Fruit fly (Drosophila melanogaster): ENCODE data around the gene CG33640.

The CG33640 gene

dm6 chr2L:13547738-13548726, 20.4 kb downstream of the CG33640 start:
- no peak for TF ChIP-seq Sin3A (optimal IDR thresholded peaks at IDR 0.05)
- no peak for TF ChIP-seq psq (optimal IDR thresholded peaks at IDR 0.05)
- no peak for TF ChIP-seq Myc (optimal IDR thresholded peaks at IDR 0.05)
- TF ChIP-seq h (optimal IDR thresholded peaks at IDR 0.05), result no peak
- TF ChIP-seq insv (optimal IDR thresholded peaks at IDR 0.05), result no peak
- TF ChIP-seq ttk (optimal IDR thresholded peaks at IDR 0.05), result no peak

- TF ChIP-seq Sin3A (optimal IDR thresholded peaks at IDR 0.05) (no peak), h (optimal IDR thresholded peaks at IDR 0.05) (no peak), psq (optimal IDR thresholded peaks at IDR 0.05) (no peak), Myc (optimal IDR thresholded peaks at IDR 0.05) (no peak), ttk (optimal IDR thresholded peaks at IDR 0.05) (no peak), insv (optimal IDR thresholded peaks at IDR 0.05) (no peak)
Observed at dm6 chr2L:13548786-13549780, 21.4 kb downstream of the CG33640 start, which contains the start of gene B4. TSS of gene B4 (minus strand) at chr2L:13549328.

dm6 chr2L:13549973-13550458, 22.4 kb downstream of the CG33640 start, which contains the start of gene kuz:
TSS of gene kuz (plus strand) at chr2L:13550139.
- TF ChIP-seq ttk (optimal IDR thresholded peaks at IDR 0.05), result no peak
- TF ChIP-seq Myc (optimal IDR thresholded peaks at IDR 0.05), result no peak
- no peak for TF ChIP-seq Sin3A (optimal IDR thresholded peaks at IDR 0.05)
- no peak for TF ChIP-seq psq (optimal IDR thresholded peaks at IDR 0.05)
- TF ChIP-seq insv (optimal IDR thresholded peaks at IDR 0.05), result no peak
- TF ChIP-seq h (optimal IDR thresholded peaks at IDR 0.05), result no peak

dm6 chr2L:13550488-13551033, 22.9 kb downstream of the CG33640 start:
- TF ChIP-seq Myc (optimal IDR thresholded peaks at IDR 0.05) (no peak), psq (optimal IDR thresholded peaks at IDR 0.05) (no peak), h (optimal IDR thresholded peaks at IDR 0.05) (no peak), insv (optimal IDR thresholded peaks at IDR 0.05) (no peak), Sin3A (optimal IDR thresholded peaks at IDR 0.05) (no peak), ttk (optimal IDR thresholded peaks at IDR 0.05) (no peak)

dm6 chr2L:13552686-13553085, 25.0 kb downstream of the CG33640 start:
- no peak for TF ChIP-seq Sin3A (optimal IDR thresholded peaks at IDR 0.05)
- TF ChIP-seq insv (optimal IDR thresholded peaks at IDR 0.05), result no peak
- no peak for TF ChIP-seq h (optimal IDR thresholded peaks at IDR 0.05)
- no peak for TF ChIP-seq psq (optimal IDR thresholded peaks at IDR 0.05)
- TF ChIP-seq ttk (optimal IDR thresholded peaks at IDR 0.05), result no peak
- TF ChIP-seq Myc (optimal IDR thresholded peaks at IDR 0.05), result no peak

dm6 chr2L:13554547-13555159, 27.0 kb downstream of the CG33640 start:
- TF ChIP-seq Sin3A (optimal IDR thresholded peaks at IDR 0.05) (no peak), insv (optimal IDR thresholded peaks at IDR 0.05) (no peak), h (optimal IDR thresholded peaks at IDR 0.05) (no peak), Myc (optimal IDR thresholded peaks at IDR 0.05) (no peak)

- TF ChIP-seq insv (optimal IDR thresholded peaks at IDR 0.05), result no peak
- no peak for TF ChIP-seq ttk (optimal IDR thresholded peaks at IDR 0.05)
- no peak for TF ChIP-seq h (optimal IDR thresholded peaks at IDR 0.05)
- no peak for TF ChIP-seq Myc (optimal IDR thresholded peaks at IDR 0.05)
- TF ChIP-seq Sin3A (optimal IDR thresholded peaks at IDR 0.05), result no peak
- no peak for TF ChIP-seq psq (optimal IDR thresholded peaks at IDR 0.05)
Observed at dm6 chr2L:13555397-13555796, 27.8 kb downstream of the CG33640 start.

- no peak for TF ChIP-seq Myc (optimal IDR thresholded peaks at IDR 0.05)
- no peak for TF ChIP-seq ttk (optimal IDR thresholded peaks at IDR 0.05)
- TF ChIP-seq insv (optimal IDR thresholded peaks at IDR 0.05), result no peak
- TF ChIP-seq h (optimal IDR thresholded peaks at IDR 0.05), result no peak
- TF ChIP-seq Sin3A (optimal IDR thresholded peaks at IDR 0.05), result no peak
- no peak for TF ChIP-seq psq (optimal IDR thresholded peaks at IDR 0.05)
Observed at dm6 chr2L:13568938-13569337, 41.3 kb downstream of the CG33640 start.

dm6 chr2L:13570016-13570415, 42.4 kb downstream of the CG33640 start:
- TF ChIP-seq ttk (optimal IDR thresholded peaks at IDR 0.05), result no peak
- TF ChIP-seq Sin3A (optimal IDR thresholded peaks at IDR 0.05), result no peak
- TF ChIP-seq insv (optimal IDR thresholded peaks at IDR 0.05), result no peak
- TF ChIP-seq psq (optimal IDR thresholded peaks at IDR 0.05), result no peak
- no peak for TF ChIP-seq Myc (optimal IDR thresholded peaks at IDR 0.05)
- TF ChIP-seq h (optimal IDR thresholded peaks at IDR 0.05), result no peak

dm6 chr2L:13570982-13571426, 43.4 kb downstream of the CG33640 start:
- TF ChIP-seq Sin3A (optimal IDR thresholded peaks at IDR 0.05) (no peak), h (optimal IDR thresholded peaks at IDR 0.05) (no peak), ttk (optimal IDR thresholded peaks at IDR 0.05) (no peak), Myc (optimal IDR thresholded peaks at IDR 0.05) (no peak), psq (optimal IDR thresholded peaks at IDR 0.05) (no peak), insv (optimal IDR thresholded peaks at IDR 0.05) (no peak)

All from Kc167 (cell line).